Worm (Caenorhabditis elegans): ENCODE measurements around the gene F11D11.4.

Gene F11D11.4

ce11 chrV:18719412-18719811 is 41.8 kb upstream of the F11D11.4 start:
- no peak for TF ChIP-seq dmd-6 (GFP tag; IDR thresholded peaks at IDR 0.05)
- TF ChIP-seq unc-62 (GFP tag; optimal IDR thresholded peaks at IDR 0.05 in 1 of 2) = peak in 1 of 2 experiments; percentile 65
- no peak for TF ChIP-seq unc-62 (tag; optimal IDR thresholded peaks at IDR 0.05)
- TF ChIP-seq pqm-1 (tag; optimal IDR thresholded peaks at IDR 0.05) = no peak
- no peak for TF ChIP-seq ZK337.2 (GFP tag; IDR thresholded peaks at IDR 0.05)
- peak; percentile 48 for TF ChIP-seq aha-1 (tag)
- no peak for TF ChIP-seq hlh-30 (tag; optimal IDR thresholded peaks at IDR 0.05; ENCODE audit: insufficient read depth)
- TF ChIP-seq ama-1 (optimal IDR thresholded peaks at IDR 0.05) = no peak
- TF ChIP-seq ceh-44 (GFP tag; IDR thresholded peaks at IDR 0.05) = no peak
- TF ChIP-seq egl-43 (GFP tag; IDR thresholded peaks at IDR 0.05) = no peak
- no peak for TF ChIP-seq F44E2.7 (GFP tag; IDR thresholded peaks at IDR 0.05)

ce11 chrV:18719956-18720489 is 41.2 kb upstream of the F11D11.4 start, which contains the start of gene Y17D7C.2:
Gene Y17D7C.2, minus strand, starts transcription at chrV:18719987.
- TF ChIP-seq dmd-6 (GFP tag; IDR thresholded peaks at IDR 0.05) (no peak), dmd-9 (GFP tag; IDR thresholded peaks at IDR 0.05) (peak; percentile 82), F49E8.2 (tag; optimal IDR thresholded peaks at IDR 0.05; ENCODE audit: borderline replicate concordance) (no peak), pqm-1 (tag; optimal IDR thresholded peaks at IDR 0.05) (peak; percentile 79), daf-16 (GFP tag; optimal IDR thresholded peaks at IDR 0.05) (no peak), daf-16 (tag; optimal IDR thresholded peaks at IDR 0.05) (peak; percentile 58), Y105C5A.15 (GFP tag; IDR thresholded peaks at IDR 0.05) (no peak), set-16 (GFP tag; IDR thresholded peaks at IDR 0.05) (0 out of 2 replicates have a peak, but pooled peaks have one; percentile 24), unc-130 (GFP tag; optimal IDR thresholded peaks at IDR 0.05) (no peak), F26F4.8 (GFP tag; conservative IDR thresholded peaks at IDR 0.05) (no peak), Y48G9A.11 (GFP tag; IDR thresholded peaks at IDR 0.05) (0 out of 2 replicates have a peak, but pooled peaks have one; percentile 46), duxl-1 (tag; optimal IDR thresholded peaks at IDR 0.05; ENCODE audit: poor library complexity) (peak; percentile 31), rbr-2 (tag; optimal IDR thresholded peaks at IDR 0.05) (no peak), mxl-2 (GFP tag; conservative IDR thresholded peaks at IDR 0.05) (no peak)

DNA sequence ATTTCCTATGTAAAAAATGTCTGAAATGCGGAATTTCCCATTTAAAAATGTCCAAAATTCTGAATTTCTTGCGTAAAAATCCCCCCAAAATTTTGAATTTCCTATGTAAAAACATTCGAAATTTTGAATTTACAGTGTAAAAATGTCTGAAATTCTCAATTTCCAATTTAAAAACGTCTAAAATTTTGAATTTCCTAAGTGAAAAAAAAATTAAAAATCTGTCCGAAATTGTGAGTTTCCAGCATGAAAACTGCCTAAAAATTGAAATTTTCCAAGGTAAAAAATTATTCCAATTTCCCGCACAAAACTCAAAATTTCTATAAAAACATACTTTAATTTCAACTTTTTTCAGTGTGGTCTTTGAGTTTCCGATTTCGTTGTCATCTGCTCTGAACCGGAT is 39.3 kb upstream of the F11D11.4 start:
- TF ChIP-seq ceh-28 (tag; optimal IDR thresholded peaks at IDR 0.05) = no peak
- no peak for TF ChIP-seq mep-1 (tag; optimal IDR thresholded peaks at IDR 0.05)
- no peak for TF ChIP-seq nhr-77 (tag; optimal IDR thresholded peaks at IDR 0.05)
- no peak for TF ChIP-seq ama-1 (optimal IDR thresholded peaks at IDR 0.05)
- TF ChIP-seq gei-8 (GFP tag; optimal IDR thresholded peaks at IDR 0.05) = no peak
- TF ChIP-seq nhr-102 (tag; optimal IDR thresholded peaks at IDR 0.05) = no peak
- peak; percentile 87 for TF ChIP-seq aha-1 (tag)
- TF ChIP-seq unc-62 (GFP tag; optimal IDR thresholded peaks at IDR 0.05 in 1 of 2) = peak in 1 of 2 experiments; percentile 93
- TF ChIP-seq unc-62 (tag; optimal IDR thresholded peaks at IDR 0.05) = no peak
- no peak for TF ChIP-seq nhr-25 (tag; optimal IDR thresholded peaks at IDR 0.05; ENCODE audit: borderline replicate concordance, insufficient read depth)
- TF ChIP-seq ceh-62 (tag; optimal IDR thresholded peaks at IDR 0.05) = no peak
- no peak for TF ChIP-seq F44E2.7 (GFP tag; IDR thresholded peaks at IDR 0.05)

DNA sequence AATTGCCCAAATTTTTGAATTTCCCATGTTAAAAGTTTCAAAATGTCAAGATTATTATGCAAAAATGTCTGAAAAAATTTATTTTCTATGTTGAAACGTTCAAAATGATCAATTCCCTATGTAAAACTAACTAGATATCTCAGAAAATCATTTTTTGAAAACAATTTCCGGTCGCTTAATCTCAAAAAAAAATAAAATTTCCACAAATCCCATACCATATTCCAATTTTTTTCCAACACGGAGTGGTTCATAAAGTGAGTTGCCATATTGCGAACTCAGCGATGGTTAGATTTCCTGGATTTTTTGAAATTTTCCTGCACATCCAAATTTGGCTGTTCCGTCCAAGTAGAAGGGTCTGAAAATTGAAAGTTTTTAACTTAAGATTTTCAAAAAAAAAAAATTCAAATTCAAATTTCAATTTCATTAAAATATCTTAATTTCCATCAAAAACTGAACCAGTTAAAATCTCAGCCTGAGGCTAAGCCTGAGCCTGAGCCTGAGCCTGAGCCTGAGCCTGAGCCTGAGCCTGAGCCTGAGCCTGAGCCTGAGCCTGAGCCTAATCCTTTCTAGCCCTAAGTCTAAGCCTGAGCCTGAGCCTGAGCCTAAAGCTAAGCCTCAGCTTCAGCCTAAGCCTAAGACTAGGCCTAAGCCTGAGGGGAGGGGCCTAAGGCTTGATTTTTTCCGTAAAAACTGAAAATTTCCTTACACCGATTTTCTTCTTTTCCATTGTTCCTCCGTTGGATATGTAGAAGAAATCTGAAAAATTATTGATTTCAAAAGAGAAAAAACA is 38.5 kb upstream of the F11D11.4 start:
- TF ChIP-seq nhr-102 (tag; optimal IDR thresholded peaks at IDR 0.05) (no peak), dmd-9 (GFP tag; IDR thresholded peaks at IDR 0.05) (peak; percentile 55; the same call in 1 of the 2 replicates), set-16 (GFP tag; IDR thresholded peaks at IDR 0.05) (peak; percentile 59)

DNA sequence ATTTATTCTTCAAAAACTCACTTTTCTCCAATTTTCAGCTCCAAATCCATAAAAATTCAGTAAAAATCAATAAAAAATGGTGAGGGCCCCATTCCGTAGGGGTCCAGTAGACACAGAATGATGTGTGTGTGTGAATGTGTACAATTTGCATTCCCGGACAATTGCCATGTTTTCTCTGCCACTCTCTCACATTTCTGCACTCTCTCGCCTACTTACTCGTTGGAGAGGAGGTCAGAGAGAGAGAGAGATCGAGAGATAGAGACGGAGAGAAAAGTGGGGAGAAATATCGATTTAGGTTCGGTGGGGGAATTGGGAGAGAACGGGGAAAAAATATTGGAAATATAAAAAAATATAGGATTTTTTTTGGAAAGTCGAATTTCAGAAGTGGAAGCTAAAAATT is 37.6 kb upstream of the F11D11.4 start:
- TF ChIP-seq dmd-8 (GFP tag; IDR thresholded peaks at IDR 0.05) (no peak), nhr-102 (tag; optimal IDR thresholded peaks at IDR 0.05) (no peak), Y75B8A.6 (GFP tag; IDR thresholded peaks at IDR 0.05) (no peak), daf-19 (GFP tag; conservative IDR thresholded peaks at IDR 0.05) (no peak), mes-2 (tag; optimal IDR thresholded peaks at IDR 0.05; ENCODE audit: poor library complexity, severe bottlenecking) (no peak), zfp-3 (GFP tag; conservative IDR thresholded peaks at IDR 0.05) (no peak), ctbp-1 (GFP tag; IDR thresholded peaks at IDR 0.05) (no peak), pha-4 (GFP tag; IDR thresholded peaks at IDR 0.05) (no peak), pha-4 (tag; optimal IDR thresholded peaks at IDR 0.05) (peak; percentile 79), duxl-1 (tag; optimal IDR thresholded peaks at IDR 0.05; ENCODE audit: poor library complexity) (peak; percentile 99), mep-1 (tag; optimal IDR thresholded peaks at IDR 0.05) (peak; percentile 82), F37D6.2 (tag; optimal IDR thresholded peaks at IDR 0.05) (peak; percentile 82), nhr-28 (tag; optimal IDR thresholded peaks at IDR 0.05) (peak; percentile 69), spr-3 (GFP tag; optimal IDR thresholded peaks at IDR 0.05) (no peak), daf-16 (GFP tag; optimal IDR thresholded peaks at IDR 0.05) (no peak), daf-16 (tag; optimal IDR thresholded peaks at IDR 0.05) (peak; percentile 89), F49E8.2 (tag; optimal IDR thresholded peaks at IDR 0.05; ENCODE audit: borderline replicate concordance) (no peak)

Measured in whole organism, L4 larva.